Fruit fly (Drosophila melanogaster): ENCODE measurements around the gene Txl.

dm6 chr3L:5813016-5813415 lies 47.4 kb downstream of the Txl start, which contains the start of gene mad2:
- TF ChIP-seq ttk (optimal IDR thresholded peaks at IDR 0.05) = no peak
- TF ChIP-seq insv (optimal IDR thresholded peaks at IDR 0.05) = no peak
- TF ChIP-seq Sin3A (optimal IDR thresholded peaks at IDR 0.05) = no peak
- TF ChIP-seq psq (optimal IDR thresholded peaks at IDR 0.05) = no peak
- TF ChIP-seq Myc (optimal IDR thresholded peaks at IDR 0.05) = no peak
